Worm (Caenorhabditis elegans): ENCODE measurements around the gene rcd-1.

Gene rcd-1

ce11 chrII:3795323-3795722, 41.6 kb downstream of the rcd-1 start, which contains the start of gene Y8A9A.2:
TSS of gene Y8A9A.2 (plus strand) at chrII:3795623.
- TF ChIP-seq sox-4 (tag; optimal IDR thresholded peaks at IDR 0.05) (no peak), ztf-11 (tag; optimal IDR thresholded peaks at IDR 0.05) (no peak), C34B4.2 (tag; optimal IDR thresholded peaks at IDR 0.05) (no peak), efl-1 (optimal IDR thresholded peaks at IDR 0.05) (no peak), efl-1 (GFP tag; optimal IDR thresholded peaks at IDR 0.05 in 1 of 2) (peak in 1 of 2 experiments; percentile 25)

DNA sequence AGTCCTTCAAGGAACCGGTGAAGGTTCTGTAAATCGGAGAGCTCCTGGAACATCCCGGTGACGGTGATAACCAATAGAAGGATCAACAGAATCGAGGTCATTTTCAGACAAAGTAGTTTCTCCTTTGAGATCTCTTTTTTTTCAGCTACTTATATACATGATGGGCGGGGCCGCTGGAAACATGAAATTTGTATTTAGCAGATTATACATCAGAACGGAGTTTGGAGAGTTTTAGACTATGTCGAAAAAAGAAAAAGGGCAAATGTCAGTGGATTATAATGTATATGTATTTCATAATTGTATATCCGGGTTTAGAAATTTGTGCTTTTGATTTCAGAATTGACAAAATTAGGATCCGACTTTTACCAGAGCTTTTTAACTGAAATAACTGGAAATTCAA, 49.5 kb downstream of the rcd-1 start, which contains the start of gene ins-32:
Gene ins-32, minus strand, starts transcription at position 101 of the 400 bp plus-strand sequence.
- TF ChIP-seq mep-1 (tag; optimal IDR thresholded peaks at IDR 0.05) (no peak), ces-1 (GFP tag; optimal IDR thresholded peaks at IDR 0.05) (no peak), aha-1 (tag; optimal IDR thresholded peaks at IDR 0.05) (no peak), aly-2 (tag; optimal IDR thresholded peaks at IDR 0.05) (no peak), egl-27 (tag; optimal IDR thresholded peaks at IDR 0.05) (no peak), pax-3 (tag; optimal IDR thresholded peaks at IDR 0.05) (no peak), rnt-1 (tag; optimal IDR thresholded peaks at IDR 0.05) (no peak), sup-37 (GFP tag; optimal IDR thresholded peaks at IDR 0.05) (no peak), C16A3.4 (tag; optimal IDR thresholded peaks at IDR 0.05) (no peak), C04F5.9 (tag; optimal IDR thresholded peaks at IDR 0.05) (no peak), hlh-4 (tag; optimal IDR thresholded peaks at IDR 0.05) (no peak), mdl-1 (tag; optimal IDR thresholded peaks at IDR 0.05) (no peak), irx-1 (tag; optimal IDR thresholded peaks at IDR 0.05) (no peak), nhr-237 (tag; optimal IDR thresholded peaks at IDR 0.05) (no peak), hpl-2 (GFP tag; optimal IDR thresholded peaks at IDR 0.05) (no peak), nhr-85 (tag) (no peak), ets-5 (GFP tag; IDR thresholded peaks at IDR 0.05) (no peak)

DNA sequence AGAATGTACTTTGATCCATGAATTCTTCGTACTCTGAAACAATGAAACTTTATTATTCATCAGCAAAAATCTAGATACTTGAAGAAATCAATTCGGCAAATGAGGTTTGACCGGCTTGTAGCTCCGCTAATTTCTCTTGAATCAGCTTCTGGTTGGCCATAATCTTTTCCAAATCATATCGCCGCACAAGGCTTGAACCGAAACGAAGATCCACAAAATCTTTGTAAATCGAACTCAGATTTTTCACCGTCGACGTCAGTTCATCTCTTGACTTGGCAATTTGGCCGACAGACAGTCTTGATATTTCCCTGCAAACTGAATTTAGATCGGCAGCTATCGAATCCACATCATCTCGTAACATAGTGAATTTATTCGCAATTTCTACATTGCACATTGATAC, 51.8 kb downstream of the rcd-1 start:
- TF ChIP-seq fkh-8 (tag; optimal IDR thresholded peaks at IDR 0.05): no peak
- no peak for TF ChIP-seq fkh-4 (tag; optimal IDR thresholded peaks at IDR 0.05; ENCODE audit: borderline replicate concordance)
- no peak for TF ChIP-seq elt-3 (tag; optimal IDR thresholded peaks at IDR 0.05)
- no peak for TF ChIP-seq nhr-28 (tag; optimal IDR thresholded peaks at IDR 0.05)
- no peak for TF ChIP-seq hlh-17 (GFP tag; optimal IDR thresholded peaks at IDR 0.05; ENCODE audit: borderline replicate concordance)
- no peak for TF ChIP-seq sox-4 (tag; optimal IDR thresholded peaks at IDR 0.05)
- no peak for TF ChIP-seq zip-4 (GFP tag; optimal IDR thresholded peaks at IDR 0.05)
- TF ChIP-seq rnt-1 (tag; optimal IDR thresholded peaks at IDR 0.05): no peak
- TF ChIP-seq lin-39 (tag; optimal IDR thresholded peaks at IDR 0.05): no peak
- TF ChIP-seq lin-13 (GFP tag; optimal IDR thresholded peaks at IDR 0.05): no peak
- TF ChIP-seq swsn-7 (tag; optimal IDR thresholded peaks at IDR 0.05): no peak
- no peak for TF ChIP-seq xbp-1 (tag; optimal IDR thresholded peaks at IDR 0.05)
- TF ChIP-seq ceh-63 (GFP tag; optimal IDR thresholded peaks at IDR 0.05): no peak
- no peak for TF ChIP-seq ama-1 (optimal IDR thresholded peaks at IDR 0.05)
- no peak for TF ChIP-seq nhr-47 (tag; optimal IDR thresholded peaks at IDR 0.05)
- TF ChIP-seq unc-30 (tag; optimal IDR thresholded peaks at IDR 0.05): no peak

ce11 chrII:3806964-3807363, 53.3 kb downstream of the rcd-1 start, which contains the start of gene F54D10.4:
TSS of gene F54D10.4 (minus strand) at chrII:3807064.
- TF ChIP-seq snpc-4 (tag; optimal IDR thresholded peaks at IDR 0.05) (no peak), fos-1 (tag; optimal IDR thresholded peaks at IDR 0.05) (no peak), nhr-71 (tag; optimal IDR thresholded peaks at IDR 0.05) (no peak), egl-13 (tag; optimal IDR thresholded peaks at IDR 0.05) (no peak), fkh-4 (tag; optimal IDR thresholded peaks at IDR 0.05; ENCODE audit: borderline replicate concordance) (no peak), grh-1 (GFP tag; IDR thresholded peaks at IDR 0.05) (no peak), sox-4 (tag; optimal IDR thresholded peaks at IDR 0.05) (no peak), nhr-12 (tag; optimal IDR thresholded peaks at IDR 0.05) (no peak), nhr-237 (tag; optimal IDR thresholded peaks at IDR 0.05) (no peak), nhr-90 (tag; optimal IDR thresholded peaks at IDR 0.05; ENCODE audit: poor library complexity) (no peak), nhr-77 (tag; optimal IDR thresholded peaks at IDR 0.05) (no peak), ceh-90 (tag; optimal IDR thresholded peaks at IDR 0.05) (no peak), C04F5.9 (tag; optimal IDR thresholded peaks at IDR 0.05) (no peak), hpl-2 (GFP tag; optimal IDR thresholded peaks at IDR 0.05) (no peak), nhr-28 (tag; optimal IDR thresholded peaks at IDR 0.05) (no peak)
